Fruit fly (Drosophila melanogaster): ENCODE measurements around the gene Nbr.

Nbr gene

dm6 chr2L:21153844-21154243 is 9.0 kb downstream of the Nbr start (continued):
- TF ChIP-seq CG12769 (tag; optimal IDR thresholded peaks at IDR 0.05) = peak; percentile 14
- TF ChIP-seq CG2712 (tag; optimal IDR thresholded peaks at IDR 0.05) = peak; percentile 0
- TF ChIP-seq so (GFP tag; IDR thresholded peaks at IDR 0.05) = no peak
- no peak for TF ChIP-seq CG4820 (GFP tag; optimal IDR thresholded peaks at IDR 0.05)
- TF ChIP-seq wor (GFP tag; IDR thresholded peaks at IDR 0.05) = no peak
- TF ChIP-seq phol (tag; optimal IDR thresholded peaks at IDR 0.05) = peak; percentile 13
- TF ChIP-seq Nf-YC (tag; optimal IDR thresholded peaks at IDR 0.05) = peak; percentile 14
- TF ChIP-seq prd (optimal IDR thresholded peaks at IDR 0.05) = no peak
- TF ChIP-seq prd (GFP tag; IDR thresholded peaks at IDR 0.05) = no peak
- TF ChIP-seq cato (GFP tag; optimal IDR thresholded peaks at IDR 0.05; ENCODE audit: borderline replicate concordance) = no peak
- TF ChIP-seq CG30403 (GFP tag; optimal IDR thresholded peaks at IDR 0.05) = no peak
- no peak for TF ChIP-seq CG1647 (GFP tag; optimal IDR thresholded peaks at IDR 0.05)
- TF ChIP-seq Bgb (GFP tag; IDR thresholded peaks at IDR 0.05; ENCODE audit: partially characterized antibody) = peak; percentile 37; the same call in 1 of the 2 replicates
- peak; percentile 79 for TF ChIP-seq pzg (GFP tag; optimal IDR thresholded peaks at IDR 0.05)
- no peak for TF ChIP-seq TFAM (GFP tag; optimal IDR thresholded peaks at IDR 0.05)
- no peak for TF ChIP-seq cwo (GFP tag; optimal IDR thresholded peaks at IDR 0.05)
- no peak for TF ChIP-seq CG33213 (GFP tag; optimal IDR thresholded peaks at IDR 0.05)
- TF ChIP-seq CG13624 (GFP tag; optimal IDR thresholded peaks at IDR 0.05) = no peak
- TF ChIP-seq ind (GFP tag; optimal IDR thresholded peaks at IDR 0.05) = no peak
- no peak for TF ChIP-seq Med (GFP tag)
- no peak for TF ChIP-seq H2.0 (GFP tag; IDR thresholded peaks at IDR 0.05)
- no peak for TF ChIP-seq ken (GFP tag; IDR thresholded peaks at IDR 0.05)
- 0 out of 3 replicates have a peak, but pooled peaks have one; percentile 34 for TF ChIP-seq row (GFP tag; IDR thresholded peaks at IDR 0.05)
- no peak for TF ChIP-seq CG6272 (GFP tag; IDR thresholded peaks at IDR 0.05)
- TF ChIP-seq CG11560 (tag; IDR thresholded peaks at IDR 0.05) = no peak
- TF ChIP-seq unc-4 (GFP tag; IDR thresholded peaks at IDR 0.05; ENCODE audit: partially characterized antibody) = peak; percentile 49
- no peak for TF ChIP-seq CG3726 (GFP tag; IDR thresholded peaks at IDR 0.05)
- TF ChIP-seq CG3163 (GFP tag; optimal IDR thresholded peaks at IDR 0.05) = no peak
- no peak for TF ChIP-seq CG14965 (GFP tag; optimal IDR thresholded peaks at IDR 0.05; ENCODE audit: borderline replicate concordance)
- no peak for TF ChIP-seq Spps (tag; optimal IDR thresholded peaks at IDR 0.05)
- no peak for TF ChIP-seq run (tag; optimal IDR thresholded peaks at IDR 0.05)
- TF ChIP-seq ro (GFP tag; IDR thresholded peaks at IDR 0.05) = no peak
- TF ChIP-seq nmo (GFP tag; optimal IDR thresholded peaks at IDR 0.05) = peak; percentile 23
- TF ChIP-seq NfI (GFP tag; optimal IDR thresholded peaks at IDR 0.05) = no peak
- no peak for TF ChIP-seq Kr (GFP tag; optimal IDR thresholded peaks at IDR 0.05)
- no peak for TF ChIP-seq Nf-YA (GFP tag; IDR thresholded peaks at IDR 0.05)
- peak; percentile 78 for TF ChIP-seq Myb (GFP tag; optimal IDR thresholded peaks at IDR 0.05)
- peak; percentile 23 for TF ChIP-seq sug (tag; optimal IDR thresholded peaks at IDR 0.05)
- peak; percentile 96 for TF ChIP-seq CG10431 (GFP tag; optimal IDR thresholded peaks at IDR 0.05)
- no peak for TF ChIP-seq CG13424 (tag; optimal IDR thresholded peaks at IDR 0.05)
- no peak for TF ChIP-seq CG15269 (tag; optimal IDR thresholded peaks at IDR 0.05)
- peak; percentile 78 for TF ChIP-seq stwl (tag; optimal IDR thresholded peaks at IDR 0.05)
- no peak for TF ChIP-seq Ravus (GFP tag; IDR thresholded peaks at IDR 0.05)

- TF ChIP-seq CG31365 (tag; optimal IDR thresholded peaks at IDR 0.05) = no peak
- no peak for TF ChIP-seq CG10462 (GFP tag; optimal IDR thresholded peaks at IDR 0.05)
- no peak for TF ChIP-seq dimm (GFP tag; IDR thresholded peaks at IDR 0.05)
- TF ChIP-seq sens (GFP tag) = peak; percentile 31
- TF ChIP-seq CG1832 (GFP tag; optimal IDR thresholded peaks at IDR 0.05) = no peak
- peak; percentile 84 for TF ChIP-seq Dp (GFP tag; optimal IDR thresholded peaks at IDR 0.05)
- TF ChIP-seq peb (GFP tag; IDR thresholded peaks at IDR 0.05) = no peak
- TF ChIP-seq CG8765 (GFP tag; IDR thresholded peaks at IDR 0.05) = no peak
- no peak for TF ChIP-seq fd102C (GFP tag; optimal IDR thresholded peaks at IDR 0.05)
- peak; percentile 32 for TF ChIP-seq CG9437 (GFP tag; optimal IDR thresholded peaks at IDR 0.05)
- TF ChIP-seq CG1602 (GFP tag; optimal IDR thresholded peaks at IDR 0.05) = no peak
- no peak for TF ChIP-seq rib (GFP tag; IDR thresholded peaks at IDR 0.05)
- no peak for TF ChIP-seq CG16863 (GFP tag; optimal IDR thresholded peaks at IDR 0.05)
Observed at dm6 chr2L:21149053-21149452, 13.8 kb downstream of the Nbr start.
